Fruit fly (Drosophila melanogaster): Measurements from ENCODE around the gene Nepl17.
A peak's percentile ranks its signal among the peaks of the same experiment; 100 is the strongest.

Gene Nepl17

DNA sequence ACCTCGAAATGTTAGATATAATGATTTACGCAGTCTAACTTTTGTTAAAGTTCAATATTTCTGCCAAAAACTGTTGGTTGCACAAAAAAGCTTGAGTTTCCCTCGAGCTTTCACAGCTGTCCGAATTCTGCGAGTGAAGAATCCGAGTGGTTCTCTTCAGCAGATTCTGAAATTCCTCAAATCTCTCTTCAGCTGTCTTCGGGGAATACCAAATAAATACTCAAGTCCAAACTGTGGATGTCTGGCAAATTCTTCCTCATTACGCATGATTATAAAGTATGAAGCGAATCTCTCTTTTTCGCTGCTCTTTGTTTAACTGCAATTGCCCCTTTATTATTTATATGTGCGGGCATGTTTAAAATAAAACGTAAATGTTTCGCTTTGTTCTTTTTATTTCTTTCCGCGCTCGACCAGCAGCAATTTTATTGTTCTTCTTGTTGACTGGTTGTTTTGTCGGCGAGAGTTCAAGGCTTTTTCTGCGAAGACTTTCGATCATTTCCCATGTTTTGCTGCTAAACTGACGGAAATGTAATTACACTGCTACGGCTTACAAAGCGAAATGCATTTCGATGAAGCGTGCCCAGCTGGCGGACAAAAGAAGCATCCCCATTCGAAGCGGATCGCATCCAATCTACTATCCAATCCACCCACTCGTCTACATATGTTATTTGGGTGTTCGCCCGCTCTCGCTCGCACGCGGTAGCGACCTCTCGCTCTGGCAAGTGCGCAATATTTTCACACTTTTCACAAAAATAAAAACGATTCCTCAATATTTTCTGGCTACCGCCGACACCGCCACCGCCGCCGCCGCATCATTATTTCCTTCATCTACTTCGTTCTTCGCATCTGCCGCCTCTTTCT lies 41.4 kb downstream of the Nepl17 start:
- TF ChIP-seq nom (GFP tag; optimal IDR thresholded peaks at IDR 0.05) (peak; percentile 67), CG13624 (GFP tag; optimal IDR thresholded peaks at IDR 0.05) (no peak), Med (GFP tag) (peak; percentile 2), Ets65A (GFP tag) (peak; percentile 59), sr (GFP tag; IDR thresholded peaks at IDR 0.05) (peak; percentile 95), CG10543 (GFP tag; optimal IDR thresholded peaks at IDR 0.05) (peak; percentile 31), CG16863 (GFP tag; optimal IDR thresholded peaks at IDR 0.05) (no peak), Opbp (GFP tag; IDR thresholded peaks at IDR 0.05; ENCODE audit: partially characterized antibody) (no peak), slbo (GFP tag; IDR thresholded peaks at IDR 0.05) (peak; percentile 23; the same call in 1 of the 2 replicates), CG12769 (tag; optimal IDR thresholded peaks at IDR 0.05) (peak; percentile 79), CG1233 (GFP tag; optimal IDR thresholded peaks at IDR 0.05) (no peak), twi (tag; optimal IDR thresholded peaks at IDR 0.05) (peak; percentile 10), dmrt11E (tag; optimal IDR thresholded peaks at IDR 0.05) (no peak), CG17802 (tag; optimal IDR thresholded peaks at IDR 0.05) (no peak), so (GFP tag; IDR thresholded peaks at IDR 0.05) (0 out of 3 replicates have a peak, but pooled peaks have one; percentile 12), kay (GFP tag; optimal IDR thresholded peaks at IDR 0.05) (no peak), sc (optimal IDR thresholded peaks at IDR 0.05) (no peak), sc (GFP tag; optimal IDR thresholded peaks at IDR 0.05) (no peak), CG1832 (GFP tag; optimal IDR thresholded peaks at IDR 0.05) (peak; percentile 23), sd (tag; optimal IDR thresholded peaks at IDR 0.05) (peak; percentile 50), CG7556 (GFP tag; optimal IDR thresholded peaks at IDR 0.05) (no peak), Elba2 (GFP tag; optimal IDR thresholded peaks at IDR 0.05) (no peak)

DNA sequence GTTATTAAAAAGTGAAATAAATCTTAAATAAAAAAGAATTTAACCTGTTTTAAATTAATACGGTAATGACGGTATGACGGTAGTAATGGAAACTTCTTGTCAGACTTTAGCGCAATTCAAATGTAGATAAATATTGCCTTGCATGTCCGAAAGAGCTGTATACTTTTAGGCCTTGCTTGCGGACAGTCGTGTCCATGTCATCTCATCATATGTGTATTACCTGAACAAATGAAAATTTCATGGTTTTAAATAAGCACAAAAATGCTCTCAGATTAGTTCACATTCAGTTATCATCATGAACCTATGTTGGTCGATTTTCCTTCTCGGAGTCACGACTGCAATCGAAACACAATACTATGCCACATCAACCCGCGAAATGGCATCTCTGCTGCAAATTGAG lies 50.0 kb downstream of the Nepl17 start, which contains the start of gene CG11828:
TSS of gene CG11828 (plus strand) at position 301 of the 400 bp plus-strand sequence.
- TF ChIP-seq CG3726 (GFP tag; IDR thresholded peaks at IDR 0.05) = no peak
- TF ChIP-seq ro (GFP tag; IDR thresholded peaks at IDR 0.05) = no peak
- TF ChIP-seq az2 (GFP tag; optimal IDR thresholded peaks at IDR 0.05) = no peak
- TF ChIP-seq ssp (GFP tag; IDR thresholded peaks at IDR 0.05) = no peak
- TF ChIP-seq Opbp (GFP tag; IDR thresholded peaks at IDR 0.05; ENCODE audit: partially characterized antibody) = no peak
